Fruit fly (Drosophila melanogaster) whole organism, adult: Measurements from ENCODE around the gene Wdr33.

Experiments used
- CG11617 ChIP-seq: fragments of 200-800 bp; sonication (Bioruptor generic); optimal IDR thresholded peaks from 2 replicates; lab custom pipeline; 2017; ENCODE audit warnings: mild to moderate bottlenecking, missing biosample characterization, missing genetic modification reagents, missing genetic modification characterization
- CG12768 ChIP-seq: fragments of 200-800 bp; sonication (Bioruptor generic); optimal IDR thresholded peaks from 2 replicates; lab custom pipeline; 2017; ENCODE audit warnings: missing biosample characterization, missing genetic modification characterization, mild to moderate bottlenecking, moderate library complexity, missing genetic modification reagents
- CG14711 ChIP-seq: fragments of 200-800 bp; sonication (Bioruptor generic); optimal IDR thresholded peaks from 2 replicates; lab custom pipeline; 2018; ENCODE audit warnings: missing biosample characterization, mild to moderate bottlenecking, missing genetic modification characterization, moderate library complexity
- CG1620 ChIP-seq: fragments of 200-800 bp; sonication (Bioruptor generic); optimal IDR thresholded peaks from 2 replicates; lab custom pipeline; 2016; ENCODE audit warnings: missing biosample characterization, missing genetic modification characterization
- CG33017 ChIP-seq: fragments of 200-800 bp; sonication (Bioruptor generic); optimal IDR thresholded peaks from 2 replicates; lab custom pipeline; 2018; ENCODE audit warnings: missing biosample characterization, mild to moderate bottlenecking, missing genetic modification characterization, moderate library complexity
- CG5204 ChIP-seq: fragments of 200-800 bp; sonication (Bioruptor generic); optimal IDR thresholded peaks from 2 replicates; lab custom pipeline; 2016; ENCODE audit warnings: missing biosample characterization, missing genetic modification characterization
- CG7045 ChIP-seq: fragments of 200-800 bp; sonication (Bioruptor generic); optimal IDR thresholded peaks from 2 replicates; lab custom pipeline; 2017; ENCODE audit warnings: missing biosample characterization, mild to moderate bottlenecking, missing genetic modification characterization
- CG7101 ChIP-seq: fragments of 200-800 bp; sonication (Bioruptor generic); optimal IDR thresholded peaks from 2 replicates; lab custom pipeline; 2018; ENCODE audit warnings: missing biosample characterization, mild to moderate bottlenecking, missing genetic modification characterization, moderate library complexity
- Clk ChIP-seq: fragments of 200-800 bp; sonication (Bioruptor generic); optimal IDR thresholded peaks from 2 replicates; lab custom pipeline; 2017; ENCODE audit warnings: missing biosample characterization, missing genetic modification characterization
- Crg-1 ChIP-seq: fragments of 200-800 bp; sonication (Bioruptor generic); optimal IDR thresholded peaks from 2 replicates; lab custom pipeline; 2016; ENCODE audit warnings: missing biosample characterization, missing genetic modification characterization
- Hr96 ChIP-seq: fragments of 200-800 bp; sonication (Bioruptor generic); optimal IDR thresholded peaks from 2 replicates; lab custom pipeline; 2016; ENCODE audit warnings: missing biosample characterization, missing genetic modification characterization
- Mnt ChIP-seq: fragments of 200-800 bp; sonication (Bioruptor generic); optimal IDR thresholded peaks from 2 replicates; lab custom pipeline; 2016; ENCODE audit warnings: missing biosample characterization, mild to moderate bottlenecking, missing genetic modification characterization
- bab1 ChIP-seq: fragments of 200-800 bp; sonication (Bioruptor generic); optimal IDR thresholded peaks from 3 replicates; lab custom pipeline; 2019; ENCODE audit warnings: missing biosample characterization, mild to moderate bottlenecking, missing genetic modification characterization, moderate library complexity
- cic ChIP-seq: fragments of 200-800 bp; sonication (Bioruptor generic); optimal IDR thresholded peaks from 2 replicates; lab custom pipeline; 2017; ENCODE audit warnings: missing biosample characterization, mild to moderate bottlenecking, missing genetic modification characterization, moderate library complexity
- cnc ChIP-seq, 2 experiments: fragments of >200 bp; optimal IDR thresholded peaks; 2 replicates each; lab custom pipeline; 2017
- kay ChIP-seq: fragments of 200-800 bp; sonication (Bioruptor generic); peaks from one replicate; lab custom pipeline; 2016; ENCODE audit warnings: missing biosample characterization, missing genetic modification characterization, borderline replicate concordance
- ovo ChIP-seq: fragments of 200-800 bp; sonication (Bioruptor generic); optimal IDR thresholded peaks from 2 replicates; lab custom pipeline; 2016; ENCODE audit warnings: missing biosample characterization, missing genetic modification characterization
- pad ChIP-seq: fragments of 200-800 bp; sonication (Bioruptor generic); optimal IDR thresholded peaks from 3 replicates; lab custom pipeline; 2017; ENCODE audit warnings: missing biosample characterization, missing genetic modification characterization, mild to moderate bottlenecking, moderate library complexity, missing genetic modification reagents
- tj ChIP-seq: fragments of 200-800 bp; sonication (Bioruptor generic); optimal IDR thresholded peaks from 3 replicates; lab custom pipeline; 2017; ENCODE audit warnings: missing biosample characterization, mild to moderate bottlenecking, missing genetic modification characterization, moderate library complexity
- toe ChIP-seq: fragments of 200-800 bp; sonication (Bioruptor generic); optimal IDR thresholded peaks from 2 replicates; lab custom pipeline; 2016; ENCODE audit warnings: missing biosample characterization, missing genetic modification characterization

Wdr33 gene

DNA sequence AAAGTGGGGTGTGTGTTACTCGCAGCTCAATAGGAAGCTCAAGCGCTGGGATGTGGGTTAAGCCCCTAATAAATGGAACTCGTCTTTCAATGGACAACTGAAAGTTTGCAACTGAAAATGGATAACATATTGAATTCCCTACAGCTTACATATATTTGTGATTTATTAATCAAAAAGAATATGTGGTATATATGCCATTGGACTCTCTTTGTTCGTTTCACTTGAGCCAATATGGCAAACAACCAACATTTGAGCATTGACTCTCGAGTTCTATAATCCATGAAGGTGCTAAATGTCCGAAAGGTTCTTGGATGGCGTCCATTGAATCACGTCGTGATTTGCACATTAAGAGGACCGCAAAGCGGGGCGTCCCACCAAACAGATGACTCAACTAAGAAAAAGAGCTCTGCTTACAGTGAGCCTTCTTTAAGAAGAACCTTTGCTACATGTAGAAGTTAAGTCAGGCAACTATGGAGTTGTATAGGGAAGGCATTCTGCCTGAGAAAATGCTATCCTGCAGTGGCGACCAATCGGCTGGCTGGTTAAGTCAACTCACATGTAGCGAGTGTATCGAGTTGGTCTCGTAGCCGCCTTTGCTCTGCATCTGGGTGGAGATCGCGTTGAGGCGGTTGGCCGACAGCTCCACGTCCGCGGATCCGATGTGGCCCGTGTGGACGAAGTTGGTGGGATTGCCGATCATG lies 42.4 kb upstream of the Wdr33 start:
- TF ChIP-seq tj (GFP tag; lab: Kevin White, UChicago) (no peak), CG11617 (GFP tag; lab: Kevin White, UChicago) (no peak), cic (GFP tag; lab: Kevin White, UChicago) (no peak), CG7045 (GFP tag; lab: Kevin White, UChicago) (no peak), CG33017 (no peak), kay (GFP tag; lab: Kevin White, UChicago) (no peak)

DNA sequence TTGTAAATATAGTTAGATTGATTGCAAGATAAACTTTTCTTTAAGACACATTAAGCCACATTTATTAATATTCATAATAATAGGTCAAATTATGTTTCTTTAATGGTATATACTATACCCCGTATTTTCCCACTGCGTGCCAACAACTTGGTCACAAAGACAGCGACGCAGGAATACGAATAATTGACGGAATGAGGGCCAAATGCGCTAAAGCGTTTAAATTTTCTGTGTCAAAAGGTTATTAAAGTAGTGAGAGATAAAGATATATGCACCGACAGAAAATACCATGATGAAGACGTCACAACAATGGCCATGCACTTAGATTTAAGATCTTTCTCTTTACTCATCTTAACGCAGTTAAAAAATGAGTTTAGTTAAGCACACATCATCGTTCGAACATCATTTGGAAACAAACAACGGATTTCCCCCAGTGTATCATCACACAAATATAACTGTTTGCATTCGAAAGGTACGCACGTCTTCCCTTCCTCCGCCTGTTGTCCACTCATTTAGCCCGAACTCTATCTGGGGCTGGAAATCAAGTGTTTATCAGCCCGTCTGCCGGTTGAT lies 40.0 kb upstream of the Wdr33 start:
- TF ChIP-seq CG11617 (GFP tag; lab: Kevin White, UChicago) (peak; percentile 5), Hr96 (no peak)

DNA sequence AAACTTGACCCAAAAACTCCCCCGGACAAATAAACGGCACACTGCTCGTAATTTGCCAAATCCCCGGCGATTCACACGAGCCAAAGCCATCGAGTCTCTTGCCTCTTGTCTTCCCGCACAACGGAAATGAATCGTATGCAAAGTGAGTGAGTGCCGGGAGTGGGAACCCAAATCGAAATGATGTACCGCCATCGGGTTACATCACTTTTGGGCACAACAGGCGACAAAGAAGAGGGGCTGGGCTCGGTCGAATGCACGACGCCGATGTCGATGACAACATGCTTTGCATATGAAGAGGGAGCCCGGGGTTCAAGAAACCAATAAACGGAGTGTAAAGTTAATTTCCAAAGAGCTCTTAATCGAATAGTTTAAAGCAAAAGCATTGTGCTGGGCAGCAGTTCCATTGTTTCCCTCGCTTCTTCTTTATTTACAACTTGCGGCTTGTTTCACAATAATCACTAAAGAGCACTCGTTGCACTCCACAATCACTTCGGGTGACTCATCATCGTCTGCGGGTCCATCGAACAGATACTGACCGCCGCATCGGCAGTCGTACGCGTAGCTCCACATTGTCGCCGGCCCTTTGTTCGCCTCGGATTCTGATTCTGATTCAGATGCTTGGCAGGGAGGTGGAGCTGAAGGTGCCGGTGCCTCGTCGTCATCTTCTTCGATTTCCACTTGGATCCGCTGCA lies 38.6 kb upstream of the Wdr33 start:
- TF ChIP-seq cnc (optimal IDR thresholded peaks at IDR 0.05; lab: Kevin White, UChicago) = no peak
- TF ChIP-seq kay (GFP tag; lab: Kevin White, UChicago) = no peak
- TF ChIP-seq CG12768 (GFP tag; lab: Kevin White, UChicago) = no peak
- no peak for TF ChIP-seq bab1 (GFP tag; lab: Kevin White, UChicago)
- no peak for TF ChIP-seq CG5204 (GFP tag; lab: Kevin White, UChicago)
- TF ChIP-seq ovo = no peak
- TF ChIP-seq CG14711 (tag; lab: Kevin White, UChicago) = no peak
- TF ChIP-seq CG11617 (GFP tag; lab: Kevin White, UChicago) = no peak
- TF ChIP-seq CG33017 = no peak
- TF ChIP-seq pad (GFP tag; lab: Kevin White, UChicago) = no peak
- no peak for TF ChIP-seq CG1620 (GFP tag; lab: Kevin White, UChicago)
- TF ChIP-seq Mnt (GFP tag; lab: Kevin White, UChicago) = no peak
- TF ChIP-seq tj (GFP tag; lab: Kevin White, UChicago) = no peak
- no peak for TF ChIP-seq toe (GFP tag; lab: Kevin White, UChicago)
- no peak for TF ChIP-seq Hr96
- TF ChIP-seq cic (GFP tag; lab: Kevin White, UChicago) = no peak
- TF ChIP-seq CG7101 (tag; lab: Kevin White, UChicago) = no peak
- no peak for TF ChIP-seq Clk (GFP tag; lab: Kevin White, UChicago)
- TF ChIP-seq Crg-1 = no peak

DNA sequence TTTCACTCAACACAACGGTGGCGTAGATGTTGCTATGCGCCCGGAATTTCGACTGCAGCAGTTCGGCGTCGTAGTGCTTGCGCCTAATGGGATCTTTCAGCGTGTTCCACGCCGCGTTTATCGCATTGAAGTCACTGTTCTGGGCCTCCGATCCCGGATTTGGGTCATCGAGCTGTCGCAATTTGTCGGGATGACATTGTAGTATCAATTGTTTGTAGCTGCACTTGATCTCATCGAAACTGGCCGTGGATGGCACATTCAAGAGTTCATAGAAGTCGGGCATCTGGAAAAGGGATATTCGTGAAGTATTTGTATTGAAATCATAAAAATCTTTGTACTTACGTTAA lies 38.1 kb upstream of the Wdr33 start:
- TF ChIP-seq Crg-1 (no peak), CG7045 (GFP tag; lab: Kevin White, UChicago) (no peak), toe (GFP tag; lab: Kevin White, UChicago) (no peak), kay (GFP tag; lab: Kevin White, UChicago) (no peak), cnc (optimal IDR thresholded peaks at IDR 0.05; lab: Kevin White, UChicago) (no peak), CG1620 (GFP tag; lab: Kevin White, UChicago) (no peak), bab1 (GFP tag; lab: Kevin White, UChicago) (no peak), CG12768 (GFP tag; lab: Kevin White, UChicago) (no peak), Mnt (GFP tag; lab: Kevin White, UChicago) (no peak), CG7101 (tag; lab: Kevin White, UChicago) (no peak), ovo (no peak), CG5204 (GFP tag; lab: Kevin White, UChicago) (no peak), cic (GFP tag; lab: Kevin White, UChicago) (no peak), pad (GFP tag; lab: Kevin White, UChicago) (no peak), Clk (GFP tag; lab: Kevin White, UChicago) (no peak), CG11617 (GFP tag; lab: Kevin White, UChicago) (no peak), CG14711 (tag; lab: Kevin White, UChicago) (no peak), tj (GFP tag; lab: Kevin White, UChicago) (no peak), CG33017 (no peak)

DNA sequence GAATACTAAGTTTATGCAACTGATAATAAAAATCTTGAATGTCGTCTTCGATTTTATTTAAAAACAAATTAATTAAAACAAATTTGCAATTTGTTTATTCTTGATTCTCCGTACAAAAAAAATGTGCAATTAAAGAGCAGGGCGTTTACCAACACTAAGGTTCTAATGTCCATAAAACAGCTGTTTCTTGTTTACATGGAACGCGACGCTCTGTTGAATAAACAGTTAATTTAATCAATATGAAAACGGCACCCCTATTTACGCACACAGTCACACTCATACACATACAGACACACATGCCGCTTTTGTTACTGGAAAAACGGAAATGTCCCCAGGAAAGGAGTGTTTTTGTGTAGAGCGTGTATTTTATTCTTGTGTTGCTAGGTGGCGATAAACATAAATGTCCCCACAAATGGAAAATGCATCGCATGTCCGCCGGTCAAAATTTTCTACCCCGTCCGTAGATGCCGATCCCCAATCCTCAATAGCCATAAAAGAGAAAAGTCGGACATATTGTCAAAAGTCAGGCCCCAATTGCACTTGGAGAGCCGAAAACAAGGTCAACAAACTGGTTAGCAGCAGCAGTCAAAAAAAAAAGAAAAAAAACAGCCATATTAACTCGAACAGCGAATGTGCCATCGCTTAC lies 37.3 kb upstream of the Wdr33 start:
- TF ChIP-seq tj (GFP tag; lab: Kevin White, UChicago) (peak; percentile 41), CG7101 (tag; lab: Kevin White, UChicago) (peak; percentile 91), Mnt (GFP tag; lab: Kevin White, UChicago) (peak; percentile 93), CG5204 (GFP tag; lab: Kevin White, UChicago) (peak; percentile 83), ovo (peak; percentile 99), pad (GFP tag; lab: Kevin White, UChicago) (peak; percentile 96), CG12768 (GFP tag; lab: Kevin White, UChicago) (peak; percentile 96), toe (GFP tag; lab: Kevin White, UChicago) (peak; percentile 93), cic (GFP tag; lab: Kevin White, UChicago) (peak; percentile 96), CG7045 (GFP tag; lab: Kevin White, UChicago) (peak; percentile 91), CG1620 (GFP tag; lab: Kevin White, UChicago) (peak; percentile 95), Clk (GFP tag; lab: Kevin White, UChicago) (peak; percentile 85), kay (GFP tag; lab: Kevin White, UChicago) (no peak), cnc (optimal IDR thresholded peaks at IDR 0.05; lab: Kevin White, UChicago) (no peak), CG11617 (GFP tag; lab: Kevin White, UChicago) (peak; percentile 87), Crg-1 (peak; percentile 98), CG33017 (peak; percentile 81), Hr96 (peak; percentile 87), bab1 (GFP tag; lab: Kevin White, UChicago) (peak; percentile 68), CG14711 (tag; lab: Kevin White, UChicago) (peak; percentile 79)
